Worm (Caenorhabditis elegans) whole organism, dauer: Measurements from ENCODE around the gene R102.3.
"Not testable (repeated sequence)": the region's sequence is repeated elsewhere in the genome, so short reads cannot be mapped to it uniquely, and the experiment has no call there.

Source experiments
- unc-62 ChIP-seq: sonication (generic microtip); optimal IDR thresholded peaks from 2 replicates; lab custom pipeline; 2017; ENCODE audit warnings: missing biosample characterization, missing genetic modification reagents, missing genetic modification characterization

R102.3 gene

DNA sequence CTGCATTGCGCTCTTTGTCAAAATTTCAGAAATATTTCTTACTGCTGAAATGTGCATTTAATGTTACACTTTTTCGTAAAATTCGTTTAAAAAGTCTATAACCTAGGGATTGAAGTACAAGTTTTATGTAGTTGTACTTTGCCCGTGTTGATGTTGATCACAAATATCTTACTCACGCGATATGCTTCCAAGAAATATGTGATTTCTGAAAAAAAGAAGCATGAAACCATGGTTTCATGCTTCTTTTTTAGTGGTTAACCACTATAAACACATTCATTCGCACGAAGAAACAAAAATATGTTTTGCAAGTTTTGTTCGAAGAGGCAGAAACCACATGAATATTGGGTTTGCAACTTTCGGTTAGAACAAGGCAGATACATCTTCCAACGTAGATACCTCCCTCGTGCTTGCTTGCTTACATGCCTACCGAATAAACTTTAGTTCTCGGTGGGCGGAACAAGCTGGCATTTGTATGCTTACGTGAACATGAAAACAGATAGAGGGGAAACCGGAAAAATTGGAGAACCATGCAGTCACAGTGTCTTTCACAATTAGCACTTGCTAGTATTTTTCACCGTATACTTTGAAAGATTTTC lies at the start of gene R102.3:
R102.3 (plus strand) TSS at position 546 of the 596 bp plus-strand sequence.
- no peak for TF ChIP-seq unc-62 (GFP tag; lab: Kevin White, UChicago)

DNA sequence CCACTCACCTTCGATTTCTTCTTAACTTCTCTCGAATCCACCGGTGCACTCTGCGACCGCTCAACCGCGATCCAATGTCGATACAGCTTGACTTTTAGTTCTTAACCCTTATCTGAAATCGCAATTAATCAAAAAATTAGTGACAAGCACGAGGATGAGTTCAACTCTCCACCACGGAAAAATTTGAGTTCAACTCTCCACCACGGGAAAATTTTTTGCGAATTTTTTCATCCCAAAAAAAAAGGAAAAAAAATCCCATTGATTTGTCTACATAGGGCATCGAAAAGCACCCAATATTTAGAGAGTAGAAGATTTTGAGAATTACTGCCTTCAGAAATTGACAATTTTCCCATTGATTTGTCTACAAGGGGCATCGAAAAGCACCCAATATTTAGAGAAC lies 35.3 kb upstream of the R102.3 start, which contains the start of gene glb-19:
glb-19 (minus strand) TSS at position 101 of the 400 bp plus-strand sequence.
- TF ChIP-seq unc-62 (GFP tag; lab: Kevin White, UChicago) = not testable (repeated sequence)

DNA sequence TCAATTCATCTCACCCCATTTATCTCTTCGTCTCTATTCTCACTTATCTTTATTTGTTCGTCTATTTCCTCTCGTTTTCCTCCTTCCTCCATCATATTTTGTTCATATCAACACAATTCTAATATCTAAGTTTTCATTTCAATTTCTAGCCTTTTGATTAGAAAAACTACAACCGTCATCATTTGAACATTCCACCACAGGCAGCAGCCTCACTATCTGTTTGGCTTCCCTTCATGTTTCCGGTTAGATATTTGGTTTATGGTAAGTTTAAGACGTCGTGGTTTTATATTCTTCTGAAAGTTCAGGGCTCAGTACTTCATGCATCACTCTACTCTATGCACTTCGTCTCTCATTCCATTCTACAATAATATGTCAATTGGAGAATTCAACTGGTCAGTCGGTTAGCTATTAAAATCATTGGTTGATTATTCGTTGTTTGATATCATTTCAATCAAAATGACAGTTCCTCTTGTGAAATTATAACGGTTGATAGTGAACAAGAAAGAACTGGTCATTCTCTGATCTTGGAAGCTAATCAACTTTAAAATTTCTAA lies 32.5 kb upstream of the R102.3 start, which contains the start of gene K08C7.1:
K08C7.1 (plus strand) TSS at position 43 of the 554 bp plus-strand sequence.
- no peak for TF ChIP-seq unc-62 (GFP tag; lab: Kevin White, UChicago)

DNA sequence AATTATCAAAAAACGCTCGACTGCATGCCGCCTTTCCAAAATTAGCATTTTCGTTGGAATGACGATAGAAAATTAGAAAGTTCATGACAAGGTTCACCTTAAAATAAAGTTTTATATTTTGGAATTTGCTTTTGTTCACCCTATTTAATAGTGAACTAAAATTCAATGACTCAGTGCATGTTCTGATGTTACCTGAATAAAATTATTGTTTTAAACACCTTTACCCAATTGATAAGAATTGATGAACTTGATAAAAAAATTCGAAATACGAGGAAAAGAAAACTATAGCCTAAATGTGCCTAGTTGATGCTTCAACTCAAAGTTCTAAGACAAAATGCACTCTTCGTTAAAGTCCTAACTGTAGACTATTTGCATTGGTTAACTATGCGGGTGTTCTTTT lies 28.2 kb upstream of the R102.3 start:
- TF ChIP-seq unc-62 (GFP tag; lab: Kevin White, UChicago) = no peak

DNA sequence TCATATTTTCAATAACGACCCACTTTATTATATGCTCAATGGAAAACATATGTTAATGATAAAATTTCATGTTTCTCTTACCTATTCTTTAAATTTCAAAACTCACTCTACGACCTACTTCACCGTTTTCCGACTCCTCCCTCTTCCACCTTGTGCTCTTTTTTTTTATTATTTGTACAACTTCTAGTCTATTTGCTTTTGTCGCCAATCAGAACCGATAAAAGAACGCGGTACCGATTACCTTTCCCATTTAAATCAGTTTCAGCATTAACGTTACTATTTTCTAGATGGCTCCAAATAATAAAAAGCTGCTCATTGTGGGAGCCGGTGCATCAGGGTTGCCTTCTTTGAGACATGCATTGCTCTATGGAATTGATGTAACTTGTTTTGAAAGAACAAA lies 27.6 kb upstream of the R102.3 start, which contains the start of gene fmo-1:
fmo-1 (plus strand) TSS at position 98 of the 400 bp plus-strand sequence.
- TF ChIP-seq unc-62 (GFP tag; lab: Kevin White, UChicago) = no peak

DNA sequence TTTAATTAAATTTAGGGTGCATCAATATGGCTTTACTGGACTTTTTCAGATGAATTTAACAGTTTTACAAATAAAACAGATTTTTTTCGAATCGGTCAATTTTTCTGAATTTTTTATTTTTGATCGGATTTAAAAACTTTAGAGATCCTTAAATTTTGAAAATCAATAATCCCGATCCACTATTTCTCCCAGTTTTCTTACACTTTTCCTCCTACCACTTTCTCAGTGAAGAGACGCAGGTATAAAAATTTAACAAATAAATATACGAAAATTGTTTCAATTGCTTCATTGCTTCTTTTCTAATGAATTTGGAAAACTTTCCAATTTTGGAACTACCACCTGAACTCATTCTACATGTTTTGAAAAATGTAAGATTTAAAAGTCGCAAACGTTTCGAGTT lies 25.2 kb upstream of the R102.3 start, which contains the start of gene K08C7.7:
K08C7.7 (plus strand) TSS at position 301 of the 400 bp plus-strand sequence.
- no peak for TF ChIP-seq unc-62 (GFP tag; lab: Kevin White, UChicago)

DNA sequence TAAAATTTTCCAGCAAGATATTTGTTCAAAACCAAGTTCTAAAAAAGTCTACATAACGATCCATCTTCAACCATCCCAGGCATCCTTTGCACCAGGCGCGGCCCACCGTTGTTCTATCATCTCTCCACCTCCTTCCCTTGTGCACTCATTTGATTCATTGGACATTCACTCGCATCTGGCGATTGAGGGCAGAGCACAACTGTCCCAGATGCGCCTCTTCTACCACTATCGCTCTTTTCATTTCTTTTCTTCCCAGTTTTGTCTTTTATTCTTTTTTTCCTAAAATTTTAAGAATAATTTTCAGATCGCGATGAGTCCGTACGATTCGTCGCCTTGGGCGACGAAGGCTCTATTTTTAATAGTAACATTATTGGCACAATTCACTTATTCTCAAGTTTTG lies 22.8 kb upstream of the R102.3 start, which contains the start of gene epi-1:
epi-1 (plus strand) TSS at position 301 of the 400 bp plus-strand sequence.
- no peak for TF ChIP-seq unc-62 (GFP tag; lab: Kevin White, UChicago)

DNA sequence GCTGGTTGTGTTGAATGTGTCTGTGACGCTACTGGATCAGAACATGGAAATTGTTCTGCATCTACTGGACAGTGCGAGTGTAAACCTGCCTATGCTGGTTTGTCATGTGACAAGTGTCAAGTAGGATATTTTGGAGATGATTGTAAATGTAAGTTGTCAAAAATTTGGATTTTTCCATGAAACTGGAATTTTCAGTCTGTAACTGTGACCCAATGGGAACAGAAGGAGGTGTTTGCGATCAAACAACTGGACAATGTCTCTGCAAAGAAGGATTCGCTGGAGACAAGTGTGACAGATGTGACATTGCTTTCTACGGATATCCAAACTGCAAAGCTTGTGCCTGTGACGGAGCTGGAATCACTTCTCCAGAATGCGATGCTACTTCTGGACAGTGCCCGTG lies 20.8 kb upstream of the R102.3 start:
- no peak for TF ChIP-seq unc-62 (GFP tag; lab: Kevin White, UChicago)

DNA sequence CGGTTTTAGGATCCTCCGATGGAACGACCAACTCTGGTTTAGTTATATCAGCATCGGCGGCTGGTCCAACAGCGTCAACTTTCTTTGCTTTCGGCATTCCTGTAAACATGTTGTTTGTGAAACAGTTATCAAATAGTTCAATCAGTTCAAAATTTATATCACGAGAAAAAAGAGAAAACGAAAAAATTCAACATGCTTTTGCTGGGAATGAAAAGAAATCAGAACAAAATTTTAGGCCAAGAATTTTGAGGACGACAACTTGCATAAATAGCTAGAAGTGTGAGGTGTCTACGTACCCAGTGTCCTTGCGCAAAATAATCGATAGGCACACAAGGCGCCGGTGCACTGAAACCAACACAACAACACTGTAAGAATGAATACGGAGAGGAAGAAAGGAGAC lies 8.9 kb upstream of the R102.3 start, which contains the start of gene K08C7.4:
K08C7.4 (minus strand) TSS at position 101 of the 400 bp plus-strand sequence.
- TF ChIP-seq unc-62 (GFP tag; lab: Kevin White, UChicago) = no peak

DNA sequence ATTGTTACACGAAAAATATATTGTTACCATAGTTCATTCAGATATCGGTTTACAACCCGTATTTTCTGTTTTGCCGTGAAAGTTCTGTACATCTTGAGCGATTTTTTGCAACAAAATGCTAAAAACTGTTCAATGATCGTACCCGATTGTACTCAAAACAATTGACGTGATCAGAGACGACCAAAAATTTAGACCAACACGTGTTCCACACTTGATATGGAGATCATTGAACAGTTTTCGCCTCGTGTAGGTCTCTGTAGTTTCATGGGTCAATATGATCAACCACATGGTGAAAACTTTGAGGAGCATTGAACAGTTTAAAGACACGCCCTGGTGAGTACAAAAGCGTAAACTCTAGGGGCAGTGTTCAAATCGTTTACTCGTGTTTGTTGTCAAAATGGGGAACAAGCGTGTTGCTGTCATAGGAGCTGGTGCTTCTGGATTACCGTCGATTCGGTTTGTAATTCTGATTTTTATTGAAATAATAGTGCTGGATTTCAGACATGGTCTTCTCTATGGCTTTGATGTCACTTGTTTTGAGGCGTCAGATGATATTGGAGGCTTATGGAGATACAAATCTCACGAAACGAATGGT lies 7.1 kb upstream of the R102.3 start, which contains the start of gene fmo-2:
fmo-2 (plus strand) TSS at position 370 of the 595 bp plus-strand sequence.
- TF ChIP-seq unc-62 (GFP tag; lab: Kevin White, UChicago) = no peak

DNA sequence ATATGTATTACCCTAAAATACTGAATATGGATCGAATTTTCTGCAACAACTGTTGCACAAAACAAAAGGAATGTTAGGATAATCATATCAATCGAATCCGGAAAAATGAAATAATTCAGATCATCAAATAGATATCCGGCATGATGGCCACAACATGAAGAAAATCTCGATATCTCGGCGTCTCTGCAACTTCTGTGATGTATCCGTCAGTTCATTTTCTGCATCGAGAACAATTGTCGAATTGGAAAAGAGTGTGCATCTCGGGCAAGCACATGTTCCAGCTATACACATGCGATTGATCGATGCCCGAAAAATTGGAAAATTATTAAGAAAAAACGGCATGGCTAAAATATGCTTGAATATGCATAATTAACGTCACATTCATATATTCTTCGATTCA lies 3.6 kb upstream of the R102.3 start, which contains the start of the genes K08C7.6 and R102.1:
K08C7.6 (minus strand) TSS at position 101 of the 400 bp plus-strand sequence.
R102.1 (plus strand) TSS at position 291 of the 400 bp plus-strand sequence.
- TF ChIP-seq unc-62 (GFP tag; lab: Kevin White, UChicago) = no peak

DNA sequence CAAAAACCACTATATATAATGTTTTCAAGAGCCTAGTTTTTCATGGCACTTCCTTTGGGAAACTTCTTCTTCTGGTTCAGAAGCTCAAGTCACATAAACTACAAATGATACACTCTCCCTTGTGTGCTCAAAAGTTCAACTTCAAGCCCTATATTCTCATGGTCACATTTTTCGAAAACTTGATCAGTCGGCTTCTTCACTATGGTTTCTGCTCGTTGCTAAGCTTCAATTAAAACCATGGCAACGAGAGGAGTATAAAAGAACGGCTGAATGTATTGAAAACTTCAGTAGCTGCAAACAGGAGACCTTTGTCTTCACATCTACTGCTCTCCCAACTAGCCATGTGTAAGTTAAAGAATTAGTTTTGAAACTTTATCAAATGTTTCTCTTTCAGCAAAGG lies 2.0 kb upstream of the R102.3 start, which contains the start of gene R102.2:
R102.2 (plus strand) TSS at position 301 of the 400 bp plus-strand sequence.
- not testable (repeated sequence) for TF ChIP-seq unc-62 (GFP tag; lab: Kevin White, UChicago)

DNA sequence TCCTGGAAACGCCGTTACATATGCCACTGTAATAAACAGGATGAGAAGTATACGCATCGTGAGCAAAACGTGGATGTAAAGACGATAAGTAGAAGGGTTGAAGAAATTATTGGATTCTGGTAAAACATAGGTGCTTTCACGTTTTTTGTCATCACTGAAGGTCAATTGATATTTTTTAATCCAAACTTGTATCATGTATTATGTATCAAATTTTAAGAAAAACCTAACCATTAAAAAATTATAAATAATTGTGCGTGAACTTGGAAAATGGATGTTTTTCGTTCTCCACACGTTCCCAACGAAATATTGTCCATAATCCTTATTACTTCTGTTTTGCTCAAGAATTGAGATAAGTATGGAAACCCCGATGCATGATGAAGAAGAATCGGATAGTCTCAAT lies 822 bp downstream of the R102.3 start, which contains the start of gene R102.8:
R102.8 (minus strand) TSS at position 101 of the 400 bp plus-strand sequence.
- TF ChIP-seq unc-62 (GFP tag; lab: Kevin White, UChicago) = no peak

DNA sequence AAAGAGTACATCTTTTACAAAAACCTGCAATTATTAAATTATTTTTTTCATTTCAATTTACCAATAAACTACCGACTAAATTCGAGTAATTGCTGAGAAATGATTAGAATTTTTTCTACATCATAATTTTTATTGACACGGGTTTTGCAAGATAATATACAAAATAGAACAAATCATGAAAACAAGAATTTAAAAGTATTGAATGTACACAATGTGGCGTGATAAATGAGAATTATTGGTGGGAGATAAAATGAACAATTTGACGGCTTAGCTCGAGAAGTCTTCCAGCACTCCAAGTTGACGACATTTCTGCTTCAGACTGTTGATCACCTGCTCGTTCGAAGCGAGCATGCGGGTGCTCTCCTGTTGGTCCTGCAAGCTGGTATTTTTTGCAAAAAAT lies 5.9 kb downstream of the R102.3 start, which contains the start of gene R102.4:
R102.4 (minus strand) TSS at position 101 of the 400 bp plus-strand sequence.
- no peak for TF ChIP-seq unc-62 (GFP tag; lab: Kevin White, UChicago)
